Worm (Caenorhabditis elegans) whole organism, L1 larva: ENCODE measurements around the gene tag-77.

Source experiments
- F16B12.6 ChIP-seq: fragments of 150-350 bp; optimal IDR thresholded peaks from 2 replicates; lab custom pipeline; 2014; ENCODE audit warnings: missing biosample characterization, missing genetic modification characterization
- ceh-82 ChIP-seq, 3 experiments: fragments of 150-350 bp in 1 of 3; sonication (generic microtip) in 2 of 3; optimal IDR thresholded peaks; 2 replicates each; lab custom pipeline; 2014 to 2017; ENCODE audit warnings: missing biosample characterization in 3 of 3, missing genetic modification characterization in 3 of 3
- elt-2 ChIP-seq: sonication (generic microtip); optimal IDR thresholded peaks from 2 replicates; lab custom pipeline; 2016; ENCODE audit warnings: missing genetic modification characterization, mild to moderate bottlenecking, inconsistent platforms, missing compliant biosample characterization, missing genetic modification reagents
- elt-3 ChIP-seq, 6 experiments: fragments of 150-350 bp in 1 of 6; sonication (generic microtip); optimal IDR thresholded peaks; 2 replicates each; lab custom pipeline; 2017 to 2018; ENCODE audit warnings: missing biosample characterization in 6 of 6, missing genetic modification characterization in 6 of 6, inconsistent platforms in 1 of 6
- ets-5 ChIP-seq: fragments of 200-800 bp; sonication (Bioruptor generic); IDR thresholded peaks from 2 replicates; pipeline ENCODE4 v1.3.6; 2022; ENCODE audit warnings: missing genetic modification characterization, missing compliant biosample characterization
- nhr-47 ChIP-seq: sonication (generic microtip); optimal IDR thresholded peaks from 2 replicates; lab custom pipeline; 2016; ENCODE audit warnings: mild to moderate bottlenecking, missing genetic modification characterization, moderate library complexity, missing compliant biosample characterization
- nhr-90 ChIP-seq: sonication (generic microtip); optimal IDR thresholded peaks from 2 replicates; lab custom pipeline; 2016; ENCODE audit warnings: mild to moderate bottlenecking, missing genetic modification characterization, missing compliant biosample characterization; ENCODE audit not compliant: poor library complexity
- pqm-1 ChIP-seq: sonication (generic microtip); optimal IDR thresholded peaks from 3 replicates; lab custom pipeline; 2017; ENCODE audit warnings: missing biosample characterization, missing genetic modification characterization
- skn-1 ChIP-seq: fragments of 150-350 bp; optimal IDR thresholded peaks from 2 replicates; lab custom pipeline; 2014; ENCODE audit warnings: missing biosample characterization, missing genetic modification characterization
- sox-4 ChIP-seq: sonication (generic microtip); optimal IDR thresholded peaks from 2 replicates; lab custom pipeline; 2016; ENCODE audit warnings: missing genetic modification characterization, missing compliant biosample characterization
- ztf-11 ChIP-seq, 2 experiments: sonication (generic microtip); optimal IDR thresholded peaks; 2 replicates each; lab custom pipeline; 2016 to 2017; ENCODE audit warnings: missing genetic modification characterization in 2 of 2, missing biosample characterization in 1 of 2, missing compliant biosample characterization in 1 of 2

- no peak for TF ChIP-seq ztf-11 (tag; optimal IDR thresholded peaks at IDR 0.05; lab: Kevin White, UChicago)
- TF ChIP-seq elt-3 (tag; optimal IDR thresholded peaks at IDR 0.05; lab: Kevin White, UChicago) = no peak
- TF ChIP-seq nhr-90 = no peak
- no peak for TF ChIP-seq skn-1
- TF ChIP-seq F16B12.6 (tag; lab: Kevin White, UChicago) = no peak
- TF ChIP-seq sox-4 (tag; lab: Kevin White, UChicago) = no peak
- no peak for TF ChIP-seq ets-5 (GFP tag; lab: Robert Waterston, UW)
- TF ChIP-seq elt-2 (tag; lab: Kevin White, UChicago) = no peak
- TF ChIP-seq nhr-47 (tag; lab: Kevin White, UChicago) = no peak
- no peak for TF ChIP-seq pqm-1 (tag; lab: Kevin White, UChicago)
- no peak for TF ChIP-seq ceh-82 (tag; optimal IDR thresholded peaks at IDR 0.05; lab: Kevin White, UChicago)
Measured at ce11 chrIV:8559132-8559531, 48.8 kb upstream of the tag-77 start, which contains the start of gene npr-22.
